Fruit fly (Drosophila melanogaster): ENCODE results near the gene Rpt2.

DNA sequence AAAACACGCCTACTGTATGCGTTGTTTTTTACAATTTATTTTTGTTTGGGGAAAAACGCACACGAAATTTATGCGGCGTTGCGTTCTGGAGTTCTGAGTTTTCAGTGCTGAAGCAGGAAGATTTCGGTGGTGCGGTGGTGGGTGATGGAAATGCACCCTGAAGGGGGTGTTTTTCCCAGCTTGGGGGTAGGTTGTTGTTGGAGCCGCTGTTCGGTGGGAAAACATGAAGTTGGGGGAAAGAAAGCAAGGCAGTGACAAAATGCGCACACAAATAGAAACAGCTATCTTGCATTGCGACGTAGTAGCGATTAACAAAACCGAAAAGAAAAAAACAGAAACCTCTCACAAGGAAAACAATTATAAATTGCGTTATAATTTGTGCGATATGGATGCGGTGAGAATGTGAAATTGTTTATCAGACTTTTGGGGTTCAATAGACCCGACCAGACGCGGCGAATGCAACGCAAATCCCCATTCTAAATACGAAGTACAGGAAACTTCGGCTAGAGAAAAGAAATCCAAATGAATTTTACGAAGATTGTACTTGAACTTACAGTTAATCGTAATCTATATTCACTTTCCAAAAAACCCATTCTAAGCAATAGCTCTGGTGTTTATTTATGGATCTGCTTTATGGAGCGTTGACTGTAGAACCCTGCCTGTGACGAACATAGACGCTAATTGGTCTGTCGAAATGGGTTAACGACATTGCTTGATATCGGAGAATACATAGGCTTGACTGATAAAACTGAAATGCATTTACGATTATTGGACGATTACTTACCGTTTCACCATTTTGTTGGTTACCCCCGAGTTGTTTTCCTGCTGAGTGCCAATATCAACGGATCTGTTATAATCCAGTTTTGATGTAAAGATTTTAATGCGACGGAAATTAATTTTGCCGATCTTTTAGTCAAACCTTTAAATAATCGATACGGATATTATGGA, 42.8 kb downstream of the Rpt2 start:
- peak; percentile 69 for TF ChIP-seq psq (GFP tag; optimal IDR thresholded peaks at IDR 0.05)
- peak; percentile 86 for TF ChIP-seq br (GFP tag; optimal IDR thresholded peaks at IDR 0.05)
- peak; percentile 88 for TF ChIP-seq ey (GFP tag; optimal IDR thresholded peaks at IDR 0.05)
- no peak for TF ChIP-seq Vsx2 (GFP tag; optimal IDR thresholded peaks at IDR 0.05; ENCODE audit: partially characterized antibody)
- TF ChIP-seq Abd-B (GFP tag; optimal IDR thresholded peaks at IDR 0.05) = no peak
- TF ChIP-seq dmrt93B (GFP tag; optimal IDR thresholded peaks at IDR 0.05) = peak; percentile 33
- TF ChIP-seq sage (GFP tag; optimal IDR thresholded peaks at IDR 0.05) = peak; percentile 10
- TF ChIP-seq woc (GFP tag; optimal IDR thresholded peaks at IDR 0.05) = peak; percentile 62
- TF ChIP-seq Dif (GFP tag; optimal IDR thresholded peaks at IDR 0.05; ENCODE audit: partially characterized antibody) = no peak
- TF ChIP-seq Dfd (GFP tag; optimal IDR thresholded peaks at IDR 0.05) = no peak
- peak; percentile 86 for TF ChIP-seq tai (GFP tag; optimal IDR thresholded peaks at IDR 0.05)
- peak; percentile 87 for TF ChIP-seq fru (GFP tag; optimal IDR thresholded peaks at IDR 0.05)
